Worm (Caenorhabditis elegans) whole organism, mixed stage, embryonic: ENCODE results near the gene C01B10.44.

Experiments used
- cnd-1 ChIP-seq: fragments of 200-800 bp; sonication (Bioruptor generic); optimal IDR thresholded peaks from 2 replicates; lab custom pipeline; 2018; ENCODE audit warnings: mild to moderate bottlenecking, missing genetic modification characterization, missing compliant biosample characterization
- nhr-12 ChIP-seq: fragments of 150-350 bp; optimal IDR thresholded peaks from 2 replicates; lab custom pipeline; 2014; ENCODE audit warnings: missing biosample characterization, missing genetic modification characterization
- pha-4 ChIP-seq: fragments of 150-350 bp; optimal IDR thresholded peaks from 2 replicates; lab custom pipeline; 2018; ENCODE audit warnings: missing biosample characterization, missing genetic modification reagents, missing genetic modification characterization
- snpc-4 ChIP-seq: fragments of 150-350 bp; optimal IDR thresholded peaks from 2 replicates; lab custom pipeline; 2014; ENCODE audit warnings: missing biosample characterization, missing genetic modification characterization
- zip-8 ChIP-seq: fragments of 150-350 bp; optimal IDR thresholded peaks from 2 replicates; lab custom pipeline; 2014; ENCODE audit warnings: missing biosample characterization, missing genetic modification characterization
- ztf-11 ChIP-seq: fragments of 150-350 bp; optimal IDR thresholded peaks from 2 replicates; lab custom pipeline; 2014; ENCODE audit warnings: missing biosample characterization, missing genetic modification characterization

- no peak for TF ChIP-seq cnd-1
- TF ChIP-seq pha-4 (tag; lab: Kevin White, UChicago) = peak; percentile 64
- TF ChIP-seq snpc-4 = no peak
- TF ChIP-seq nhr-12 = no peak
- TF ChIP-seq zip-8 = no peak
- TF ChIP-seq ztf-11 = no peak
Observed at ce11 chrIV:6585397-6585921, 38.0 kb upstream of the C01B10.44 start, which contains the start of the genes F38A5.2 and dnj-11.
